Worm (Caenorhabditis elegans): Measurements from ENCODE around the gene C49H3.4.

Gene C49H3.4

DNA sequence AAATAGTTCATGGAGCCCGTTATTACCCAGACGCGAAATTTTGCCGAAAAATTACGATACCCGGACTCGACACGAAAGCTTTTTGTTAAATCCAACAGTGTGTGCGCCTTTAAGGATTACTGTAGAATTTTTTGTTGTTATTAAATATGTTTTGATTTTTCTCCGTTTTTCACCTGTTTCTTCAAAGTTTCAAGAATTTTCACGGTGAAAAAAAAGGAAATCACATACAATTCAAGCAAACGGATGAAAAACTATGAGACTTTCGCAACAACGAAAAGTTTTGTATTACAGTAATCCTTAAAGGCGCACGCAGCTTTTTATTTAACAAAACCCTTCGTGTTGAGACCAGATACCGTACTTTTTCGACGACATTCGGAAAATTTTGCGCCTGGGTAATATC is 38.9 kb downstream of the C49H3.4 start:
- TF ChIP-seq madf-6 (GFP tag; IDR thresholded peaks at IDR 0.05) (no peak), aptf-2 (GFP tag; conservative IDR thresholded peaks at IDR 0.05) (no peak), sptf-2 (GFP tag; optimal IDR thresholded peaks at IDR 0.05) (no peak), dpff-1 (tag; optimal IDR thresholded peaks at IDR 0.05) (no peak), egrh-3 (GFP tag; IDR thresholded peaks at IDR 0.05) (no peak), lsl-1 (GFP tag; optimal IDR thresholded peaks at IDR 0.05) (peak; percentile 63)

DNA sequence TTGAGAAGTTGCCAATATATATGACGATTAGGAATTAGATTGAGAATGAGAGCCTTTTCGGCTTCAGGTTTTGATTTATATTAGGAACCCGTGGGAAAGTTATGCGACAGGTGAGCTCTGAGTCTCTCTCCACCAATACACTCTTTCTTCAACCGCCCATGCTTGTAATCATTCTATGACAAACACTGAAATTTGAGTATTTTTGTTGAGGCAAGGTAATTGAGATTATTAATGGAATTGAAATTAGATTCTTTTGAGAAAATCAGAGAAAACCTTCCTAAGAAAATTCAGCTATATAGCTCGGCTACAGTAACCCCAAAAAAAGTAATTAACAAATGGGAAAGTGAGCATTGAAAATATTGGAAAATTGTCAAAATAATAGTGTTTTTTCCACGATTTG is 40.8 kb downstream of the C49H3.4 start, which contains the start of gene ceh-19:
Gene ceh-19, minus strand, starts transcription at position 101 of the 400 bp plus-strand sequence.
- TF ChIP-seq athp-1 (tag; optimal IDR thresholded peaks at IDR 0.05): no peak
- TF ChIP-seq ekl-4 (GFP tag; IDR thresholded peaks at IDR 0.05): no peak
- no peak for TF ChIP-seq egrh-3 (GFP tag; IDR thresholded peaks at IDR 0.05)
- TF ChIP-seq B0019.2 (GFP tag; conservative IDR thresholded peaks at IDR 0.05): no peak
- no peak for TF ChIP-seq D2030.7 (GFP tag; IDR thresholded peaks at IDR 0.05)
- TF ChIP-seq B0336.3 (GFP tag; IDR thresholded peaks at IDR 0.05): no peak
- no peak for TF ChIP-seq nhr-90 (tag; optimal IDR thresholded peaks at IDR 0.05)
- TF ChIP-seq B0261.1 (tag; optimal IDR thresholded peaks at IDR 0.05): no peak
- TF ChIP-seq tbp1 (GFP tag; optimal IDR thresholded peaks at IDR 0.05): no peak
- TF ChIP-seq let-526 (GFP tag; IDR thresholded peaks at IDR 0.05): no peak
- TF ChIP-seq madf-8 (GFP tag; conservative IDR thresholded peaks at IDR 0.05): no peak
- TF ChIP-seq F22D6.2 (tag; optimal IDR thresholded peaks at IDR 0.05): no peak
- no peak for TF ChIP-seq ztf-6 (GFP tag; IDR thresholded peaks at IDR 0.05)
- no peak for TF ChIP-seq ZK185.1 (tag; optimal IDR thresholded peaks at IDR 0.05; ENCODE audit: poor library complexity, severe bottlenecking)
- no peak for TF ChIP-seq ceh-40 (GFP tag; IDR thresholded peaks at IDR 0.05)
- TF ChIP-seq sdz-38 (tag; optimal IDR thresholded peaks at IDR 0.05): no peak
- TF ChIP-seq chd-7 (tag; optimal IDR thresholded peaks at IDR 0.05): no peak
- no peak for TF ChIP-seq gei-17 (GFP tag; optimal IDR thresholded peaks at IDR 0.05)
- TF ChIP-seq ztf-3 (GFP tag; optimal IDR thresholded peaks at IDR 0.05): no peak
- TF ChIP-seq F57C9.4 (tag; optimal IDR thresholded peaks at IDR 0.05): no peak

DNA sequence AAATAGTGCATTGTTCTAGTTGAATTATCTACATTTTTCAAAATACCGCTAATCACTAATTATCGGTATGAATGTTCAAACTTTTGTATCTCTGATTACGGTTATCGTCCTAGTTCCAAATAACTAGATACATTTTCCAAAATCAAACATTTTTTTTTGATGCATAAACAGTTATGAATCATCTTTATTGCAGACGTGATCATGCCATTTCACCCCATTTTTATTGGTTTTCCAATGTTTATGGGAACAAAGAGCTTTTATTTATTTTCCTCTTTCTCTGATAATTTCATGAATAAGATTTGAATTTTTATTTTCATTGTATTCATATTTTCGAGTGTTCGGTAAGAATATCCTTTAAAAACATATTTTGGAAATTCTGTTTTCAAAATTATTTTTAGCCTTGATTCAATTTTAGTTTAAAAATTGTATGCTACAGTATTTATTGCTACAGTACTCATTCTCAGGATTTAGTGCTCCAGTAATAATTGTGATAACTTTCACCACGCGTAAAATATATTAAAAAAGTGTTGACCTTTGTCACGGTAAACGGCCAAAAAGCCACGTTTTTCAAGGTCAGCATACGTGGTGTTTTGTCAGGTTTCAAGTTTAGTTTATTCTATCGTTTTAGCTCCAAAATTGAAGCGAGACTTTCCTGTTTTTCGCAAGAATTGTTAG is 41.7 kb downstream of the C49H3.4 start, which contains the start of gene csr-1:
Gene csr-1, plus strand, starts transcription at position 625 of the 675 bp plus-strand sequence.
- TF ChIP-seq rec-8 (tag; optimal IDR thresholded peaks at IDR 0.05) (no peak), F49E8.2 (tag; optimal IDR thresholded peaks at IDR 0.05; ENCODE audit: insufficient read depth) (no peak), Y56A3A.18 (GFP tag; IDR thresholded peaks at IDR 0.05) (no peak), mxl-1 (tag; optimal IDR thresholded peaks at IDR 0.05) (no peak), sptf-2 (GFP tag; optimal IDR thresholded peaks at IDR 0.05) (no peak), efl-1 (GFP tag; optimal IDR thresholded peaks at IDR 0.05) (no peak), F55B11.4 (tag; optimal IDR thresholded peaks at IDR 0.05; ENCODE audit: borderline replicate concordance, insufficient read depth) (no peak), die-1 (tag; optimal IDR thresholded peaks at IDR 0.05) (no peak), ztf-26 (tag; optimal IDR thresholded peaks at IDR 0.05) (no peak), rcor-1 (GFP tag; IDR thresholded peaks at IDR 0.05) (no peak), lir-1 (GFP tag; conservative IDR thresholded peaks at IDR 0.05) (no peak), Y53G8AR.9 (GFP tag; conservative IDR thresholded peaks at IDR 0.05) (no peak), madf-10 (tag; optimal IDR thresholded peaks at IDR 0.05) (no peak), madf-6 (GFP tag; IDR thresholded peaks at IDR 0.05) (no peak), ztf-6 (GFP tag; IDR thresholded peaks at IDR 0.05) (no peak)
